Fruit fly (Drosophila melanogaster) whole organism, embryonic: Measurements from ENCODE around the gene Pgant7.

Source experiments
- Ada2b ChIP-seq: fragments of 200-800 bp; sonication (Bioruptor generic); IDR thresholded peaks from 2 replicates; pipeline ENCODE4 v1.3.6; 2022; ENCODE audit warnings: missing biosample characterization, missing genetic modification characterization
- CG10462 ChIP-seq: fragments of 200-800 bp; sonication (Bioruptor generic); optimal IDR thresholded peaks from 2 replicates; lab custom pipeline; 2016; ENCODE audit warnings: missing biosample characterization, missing genetic modification characterization
- CG11398 ChIP-seq: fragments of 200-800 bp; sonication (Bioruptor generic); optimal IDR thresholded peaks from 2 replicates; lab custom pipeline; 2016; ENCODE audit warnings: missing biosample characterization, missing genetic modification characterization
- CG12236 ChIP-seq: fragments of 200-800 bp; sonication (Bioruptor generic); optimal IDR thresholded peaks from 2 replicates; lab custom pipeline; 2016; ENCODE audit warnings: missing biosample characterization, missing genetic modification characterization
- CG13424 ChIP-seq: fragments of 200-800 bp; sonication (Bioruptor generic); optimal IDR thresholded peaks from 2 replicates; lab custom pipeline; 2019; ENCODE audit warnings: missing biosample characterization, mild to moderate bottlenecking, missing genetic modification characterization, moderate library complexity
- CG16815 ChIP-seq: fragments of 200-800 bp; sonication (Bioruptor generic); optimal IDR thresholded peaks from 3 replicates; lab custom pipeline; 2017; ENCODE audit warnings: missing biosample characterization, mild to moderate bottlenecking, missing genetic modification characterization
- CG17361 ChIP-seq: fragments of 200-800 bp; sonication (Bioruptor generic); IDR thresholded peaks from 3 replicates; pipeline ENCODE4 v1.3.6; 2022; ENCODE audit warnings: missing biosample characterization, missing genetic modification characterization
- CG17385 ChIP-seq: fragments of 200-800 bp; sonication (Bioruptor generic); optimal IDR thresholded peaks from 3 replicates; lab custom pipeline; 2018; ENCODE audit warnings: missing biosample characterization, mild to moderate bottlenecking, missing genetic modification characterization
- CG1832 ChIP-seq: fragments of 200-800 bp; sonication (Bioruptor generic); optimal IDR thresholded peaks from 2 replicates; lab custom pipeline; 2017; ENCODE audit warnings: missing biosample characterization, mild to moderate bottlenecking, missing genetic modification characterization, inconsistent platforms
- CG30403 ChIP-seq: fragments of 200-800 bp; sonication (Bioruptor generic); optimal IDR thresholded peaks from 3 replicates; lab custom pipeline; 2016; ENCODE audit warnings: missing biosample characterization, missing genetic modification characterization
- CG33557 ChIP-seq: fragments of 200-800 bp; sonication (Bioruptor generic); optimal IDR thresholded peaks from 2 replicates; lab custom pipeline; 2019; ENCODE audit warnings: missing biosample characterization, mild to moderate bottlenecking, missing genetic modification characterization, moderate library complexity
- CG34422 ChIP-seq: fragments of 200-800 bp; sonication (Bioruptor generic); IDR thresholded peaks from 3 replicates; pipeline ENCODE4 v1.3.6; 2022; ENCODE audit warnings: missing biosample characterization, missing genetic modification characterization
- CG4617 ChIP-seq: fragments of 200-800 bp; sonication (Bioruptor generic); optimal IDR thresholded peaks from 3 replicates; lab custom pipeline; 2016; ENCODE audit warnings: missing biosample characterization, missing genetic modification characterization, borderline replicate concordance
- CG4730 ChIP-seq: fragments of 200-800 bp; sonication (Bioruptor generic); IDR thresholded peaks from 2 replicates; pipeline ENCODE4 v1.3.6; 2022; ENCODE audit warnings: missing biosample characterization, missing genetic modification characterization
- CG4854 ChIP-seq: fragments of 200-800 bp; sonication (Bioruptor generic); optimal IDR thresholded peaks from 2 replicates; lab custom pipeline; 2016; ENCODE audit warnings: missing biosample characterization, missing genetic modification characterization, inconsistent platforms
- CG7745 ChIP-seq: fragments of 200-800 bp; sonication (Bioruptor generic); optimal IDR thresholded peaks from 2 replicates; lab custom pipeline; 2018; ENCODE audit warnings: missing biosample characterization, mild to moderate bottlenecking, missing genetic modification characterization, moderate library complexity
- CG7786 ChIP-seq: fragments of 200-800 bp; sonication (Bioruptor generic); optimal IDR thresholded peaks from 2 replicates; lab custom pipeline; 2016; ENCODE audit warnings: missing biosample characterization, missing genetic modification characterization
- CG9609 ChIP-seq: fragments of 200-800 bp; sonication (Bioruptor generic); optimal IDR thresholded peaks from 3 replicates; lab custom pipeline; 2016; ENCODE audit warnings: missing biosample characterization, missing genetic modification characterization
- CTCF ChIP-seq: fragments of 200-800 bp; sonication (Bioruptor generic); optimal IDR thresholded peaks from 2 replicates; lab custom pipeline; 2017; ENCODE audit warnings: missing biosample characterization, mild to moderate bottlenecking, missing genetic modification characterization, moderate library complexity
- CoRest ChIP-seq: fragments of 200-800 bp; sonication (Bioruptor generic); optimal IDR thresholded peaks from 3 replicates; lab custom pipeline; 2018; ENCODE audit warnings: missing biosample characterization, mild to moderate bottlenecking, missing genetic modification characterization, moderate library complexity
- D ChIP-seq, 2 experiments: fragments of 200-800 bp in 1 of 2; fragments of >200 bp in 1 of 2; sonication (Bioruptor generic) in 1 of 2; optimal IDR thresholded peaks; 2 replicates in 1 of 2; 3 replicates in 1 of 2; lab custom pipeline; 2017; ENCODE audit warnings: mild to moderate bottlenecking in 1 of 2, missing biosample characterization in 1 of 2, missing genetic modification characterization in 1 of 2, missing genetic modification reagents in 1 of 2
- Dp ChIP-seq: fragments of 200-800 bp; sonication (Bioruptor generic); optimal IDR thresholded peaks from 2 replicates; lab custom pipeline; 2018; ENCODE audit warnings: missing biosample characterization, mild to moderate bottlenecking, missing genetic modification characterization, moderate library complexity
- Elba2 ChIP-seq: fragments of 200-800 bp; sonication (Bioruptor generic); optimal IDR thresholded peaks from 3 replicates; lab custom pipeline; 2016; ENCODE audit warnings: missing biosample characterization, missing genetic modification characterization
- HLH4C ChIP-seq: fragments of 200-800 bp; sonication (Bioruptor generic); IDR thresholded peaks from 3 replicates; pipeline ENCODE4 v1.3.6; 2022; ENCODE audit warnings: missing biosample characterization, missing genetic modification characterization; ENCODE audit not compliant: partially characterized antibody
- Hmr ChIP-seq: fragments of 200-800 bp; sonication (Bioruptor generic); optimal IDR thresholded peaks from 3 replicates; lab custom pipeline; 2017; ENCODE audit warnings: mild to moderate bottlenecking, missing biosample characterization, missing genetic modification reagents, missing genetic modification characterization
- MBD-R2 ChIP-seq: fragments of 200-800 bp; sonication (Bioruptor generic); IDR thresholded peaks from 2 replicates; pipeline ENCODE4 v1.3.6; 2022; ENCODE audit warnings: missing biosample characterization, missing genetic modification characterization
- Mad ChIP-seq: fragments of 200-800 bp; sonication (Bioruptor generic); optimal IDR thresholded peaks from 2 replicates; lab custom pipeline; 2016; ENCODE audit warnings: missing biosample characterization, missing genetic modification characterization
- Pdp1 ChIP-seq, 2 experiments: fragments of 200-800 bp; sonication (Bioruptor generic); optimal IDR thresholded peaks; 3 replicates each; lab custom pipeline; 2016; ENCODE audit warnings: missing biosample characterization in 2 of 2, missing genetic modification characterization in 2 of 2, mild to moderate bottlenecking in 1 of 2, moderate library complexity in 1 of 2
- Sox100B ChIP-seq: fragments of 200-800 bp; sonication (Bioruptor generic); optimal IDR thresholded peaks from 3 replicates; lab custom pipeline; 2018; ENCODE audit warnings: missing biosample characterization, mild to moderate bottlenecking, missing genetic modification characterization
- TFAM ChIP-seq: fragments of 200-800 bp; sonication (Bioruptor generic); optimal IDR thresholded peaks from 2 replicates; lab custom pipeline; 2017; ENCODE audit warnings: missing biosample characterization, missing genetic modification characterization, inconsistent platforms
- al ChIP-seq: fragments of 200-800 bp; sonication (Bioruptor generic); IDR thresholded peaks from 2 replicates; pipeline ENCODE4 v1.3.6; 2022; ENCODE audit warnings: missing biosample characterization, missing genetic modification characterization
- cas ChIP-seq: fragments of 200-800 bp; sonication (Bioruptor generic); IDR thresholded peaks from 2 replicates; pipeline ENCODE4 v1.3.6; 2022; ENCODE audit warnings: missing biosample characterization, missing genetic modification characterization
- dm ChIP-seq: fragments of 200-800 bp; sonication (Bioruptor generic); optimal IDR thresholded peaks from 3 replicates; lab custom pipeline; 2016; ENCODE audit warnings: missing biosample characterization, missing genetic modification characterization
- dmrt11E ChIP-seq: fragments of 200-800 bp; sonication (Bioruptor generic); optimal IDR thresholded peaks from 3 replicates; lab custom pipeline; 2018; ENCODE audit warnings: missing biosample characterization, mild to moderate bottlenecking, missing genetic modification characterization, moderate library complexity
- fd96Cb ChIP-seq: fragments of 200-800 bp; sonication (Bioruptor generic); optimal IDR thresholded peaks from 2 replicates; lab custom pipeline; 2018; ENCODE audit warnings: missing biosample characterization, mild to moderate bottlenecking, missing genetic modification characterization, moderate library complexity
- gem ChIP-seq: fragments of 200-800 bp; sonication (Bioruptor generic); optimal IDR thresholded peaks from 2 replicates; lab custom pipeline; 2019; ENCODE audit warnings: missing biosample characterization, mild to moderate bottlenecking, missing genetic modification characterization, moderate library complexity
- hb ChIP-seq: fragments of 200-800 bp; sonication (Bioruptor generic); IDR thresholded peaks from 3 replicates; pipeline ENCODE4 v1.3.6; 2022; ENCODE audit warnings: missing biosample characterization, missing genetic modification characterization; ENCODE audit not compliant: partially characterized antibody
- hkb ChIP-seq, 2 experiments: fragments of 200-800 bp in 1 of 2; fragments of >200 bp in 1 of 2; sonication (Bioruptor generic) in 1 of 2; IDR thresholded peaks in 1 of 2; optimal IDR thresholded peaks in 1 of 2; 2 replicates each; pipeline versions ENCODE4 v1.3.6 to Lab custom; 2017 to 2022; ENCODE audit warnings: missing biosample characterization in 1 of 2, missing genetic modification characterization in 1 of 2
- ind ChIP-seq: fragments of 200-800 bp; sonication (Bioruptor generic); optimal IDR thresholded peaks from 3 replicates; lab custom pipeline; 2016; ENCODE audit warnings: missing biosample characterization, missing genetic modification characterization
- jigr1 ChIP-seq: fragments of 200-800 bp; sonication (Bioruptor generic); IDR thresholded peaks from 3 replicates; pipeline ENCODE4 v1.3.6; 2022; ENCODE audit warnings: missing biosample characterization, missing genetic modification characterization
- jumu ChIP-seq: fragments of 200-800 bp; sonication (Bioruptor generic); optimal IDR thresholded peaks from 3 replicates; lab custom pipeline; 2016; ENCODE audit warnings: missing biosample characterization, missing genetic modification characterization
- klu ChIP-seq: fragments of 200-800 bp; sonication (Bioruptor generic); IDR thresholded peaks from 2 replicates; pipeline ENCODE4 v1.3.6; 2022; ENCODE audit warnings: missing biosample characterization, missing genetic modification characterization
- knrl ChIP-seq: fragments of 200-800 bp; sonication (Bioruptor generic); IDR thresholded peaks from 3 replicates; pipeline ENCODE4 v1.3.6; 2022; ENCODE audit warnings: missing biosample characterization, missing genetic modification characterization; ENCODE audit not compliant: partially characterized antibody
- mirr ChIP-seq: fragments of 200-800 bp; sonication (Bioruptor generic); optimal IDR thresholded peaks from 3 replicates; lab custom pipeline; 2018; ENCODE audit warnings: missing biosample characterization, mild to moderate bottlenecking, missing genetic modification characterization
- repo ChIP-seq: fragments of 200-800 bp; sonication (Bioruptor generic); optimal IDR thresholded peaks from 2 replicates; lab custom pipeline; 2016; ENCODE audit warnings: missing biosample characterization, missing genetic modification characterization
- stwl ChIP-seq: fragments of 200-800 bp; sonication (Bioruptor generic); optimal IDR thresholded peaks from 3 replicates; lab custom pipeline; 2018; ENCODE audit warnings: missing biosample characterization, mild to moderate bottlenecking, missing genetic modification characterization, moderate library complexity
- tx ChIP-seq: fragments of 200-800 bp; sonication (Bioruptor generic); optimal IDR thresholded peaks from 2 replicates; lab custom pipeline; 2016; ENCODE audit warnings: missing biosample characterization, missing genetic modification characterization
- vfl ChIP-seq: fragments of 200-800 bp; sonication (Bioruptor generic); optimal IDR thresholded peaks from 2 replicates; lab custom pipeline; 2016; ENCODE audit warnings: missing biosample characterization, missing genetic modification characterization
- wek ChIP-seq: fragments of 200-800 bp; sonication (Bioruptor generic); optimal IDR thresholded peaks from 3 replicates; lab custom pipeline; 2018; ENCODE audit warnings: missing biosample characterization, mild to moderate bottlenecking, missing genetic modification characterization, moderate library complexity

Pgant7 gene

DNA sequence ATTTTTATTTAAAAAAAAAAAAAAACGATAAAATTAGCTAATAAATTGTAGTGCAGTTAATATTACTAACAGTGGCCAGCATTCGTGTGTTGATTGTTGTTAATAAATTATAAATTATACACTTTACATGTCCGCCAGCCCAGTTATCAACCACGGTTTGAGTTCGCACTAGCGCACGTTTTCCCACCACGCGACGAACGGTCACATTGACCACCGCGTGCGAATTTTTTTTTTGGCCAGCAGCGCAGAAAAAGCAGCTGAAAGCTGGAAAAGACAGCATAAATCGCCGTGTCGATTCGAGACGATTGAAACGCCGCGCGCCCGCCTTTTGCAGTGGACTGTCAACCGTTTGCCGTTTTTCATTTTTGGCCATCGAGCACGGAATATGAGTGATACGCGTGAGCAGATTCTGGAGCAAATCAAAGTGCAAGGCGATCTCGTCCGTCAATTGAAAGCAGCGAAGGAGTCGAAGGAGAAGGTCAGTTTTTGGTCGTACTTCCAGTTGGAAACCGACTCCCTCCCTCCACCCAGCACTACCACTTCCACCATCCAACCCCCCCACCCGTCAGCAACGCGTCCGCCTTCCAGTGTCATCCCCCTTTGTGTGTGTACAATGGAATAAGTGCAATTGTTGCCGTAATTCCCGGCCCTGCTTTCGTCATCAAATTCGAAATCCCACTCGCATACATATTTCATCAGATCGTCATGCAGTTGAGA is 15.6 kb upstream of the Pgant7 start, which contains the start of the genes Bx and HisRS (continued):
- TF ChIP-seq TFAM (GFP tag; lab: Kevin White, UChicago) = no peak
- TF ChIP-seq Hmr = peak; percentile 38
- no peak for TF ChIP-seq CG10462 (GFP tag; lab: Kevin White, UChicago)
- TF ChIP-seq hb (GFP tag; lab: Robert Waterston, UW) = no peak
- TF ChIP-seq mirr (GFP tag; lab: Kevin White, UChicago) = no peak
- TF ChIP-seq Dp = peak; percentile 39
- TF ChIP-seq klu (GFP tag; lab: Robert Waterston, UW) = no peak
- peak; percentile 20 for TF ChIP-seq Mad (GFP tag; lab: Kevin White, UChicago)
- no peak for TF ChIP-seq Ada2b (GFP tag; lab: Robert Waterston, UW)
- no peak for TF ChIP-seq Sox100B
- no peak for TF ChIP-seq tx (GFP tag; lab: Kevin White, UChicago)
- TF ChIP-seq CG17361 (GFP tag; lab: Robert Waterston, UW) = 0 out of 3 replicates have a peak, but pooled peaks have one; percentile 20
- TF ChIP-seq CG11398 = no peak
- TF ChIP-seq dm = peak; percentile 87
- TF ChIP-seq al (GFP tag; lab: Robert Waterston, UW) = peak; percentile 17; the same call in 1 of the 2 replicates
- no peak for TF ChIP-seq hkb (optimal IDR thresholded peaks at IDR 0.05; lab: Kevin White, UChicago)
- 0 out of 2 replicates have a peak, but pooled peaks have one; percentile 26 for TF ChIP-seq hkb (GFP tag; IDR thresholded peaks at IDR 0.05; lab: Robert Waterston, UW)
- peak; percentile 35; the same call in 1 of the 3 replicates for TF ChIP-seq knrl (GFP tag; lab: Robert Waterston, UW)
- no peak for TF ChIP-seq jigr1 (GFP tag; lab: Robert Waterston, UW)
- no peak for TF ChIP-seq CG12236
- TF ChIP-seq gem (tag; lab: Kevin White, UChicago) = no peak
- no peak for TF ChIP-seq CG4730 (GFP tag; lab: Robert Waterston, UW)
- no peak for TF ChIP-seq vfl (GFP tag; lab: Kevin White, UChicago)
- no peak for TF ChIP-seq CG7786 (GFP tag; lab: Kevin White, UChicago)
- no peak for TF ChIP-seq cas
- TF ChIP-seq MBD-R2 (GFP tag; lab: Robert Waterston, UW) = peak; percentile 80
- TF ChIP-seq CG34422 (GFP tag; lab: Robert Waterston, UW) = peak; percentile 19; the same call in 1 of the 3 replicates
- no peak for TF ChIP-seq fd96Cb (tag; lab: Kevin White, UChicago)
- TF ChIP-seq ind (GFP tag; lab: Kevin White, UChicago) = no peak
- TF ChIP-seq repo = no peak
- TF ChIP-seq D (optimal IDR thresholded peaks at IDR 0.05; lab: Kevin White, UChicago) = peak; percentile 74
- no peak for TF ChIP-seq D (GFP tag; optimal IDR thresholded peaks at IDR 0.05; lab: Kevin White, UChicago)
- TF ChIP-seq Elba2 (GFP tag; lab: Kevin White, UChicago) = no peak
- TF ChIP-seq CoRest = peak; percentile 16
- TF ChIP-seq CG13424 = no peak
- no peak for TF ChIP-seq wek (GFP tag; lab: Kevin White, UChicago)
- TF ChIP-seq HLH4C (GFP tag; lab: Robert Waterston, UW) = no peak
- TF ChIP-seq CG7745 (tag; lab: Kevin White, UChicago) = no peak
- TF ChIP-seq CG33557 (GFP tag; lab: Kevin White, UChicago) = no peak
- no peak for TF ChIP-seq CG17385 (GFP tag; lab: Kevin White, UChicago)
- peak; percentile 1 for TF ChIP-seq CG4617
- peak; percentile 80 for TF ChIP-seq CTCF
- TF ChIP-seq CG30403 (GFP tag; lab: Kevin White, UChicago) = no peak
- TF ChIP-seq dmrt11E (tag; lab: Kevin White, UChicago) = no peak
- TF ChIP-seq jumu (GFP tag; lab: Kevin White, UChicago) = no peak
- TF ChIP-seq CG16815 (GFP tag; lab: Kevin White, UChicago) = no peak
- TF ChIP-seq CG4854 = no peak
- TF ChIP-seq CG9609 (GFP tag; lab: Kevin White, UChicago) = no peak
- TF ChIP-seq Pdp1 (GFP tag; optimal IDR thresholded peaks at IDR 0.05; lab: Kevin White, UChicago) = peak in 1 of 2 experiments; percentile 29
- no peak for TF ChIP-seq CG1832 (GFP tag; lab: Kevin White, UChicago)
- peak; percentile 41 for TF ChIP-seq stwl
